Worm (Caenorhabditis elegans) whole organism, late embryonic: ENCODE measurements around the gene C27A2.12.
A peak's percentile ranks its signal among the peaks of the same experiment; 100 is the strongest.

ENCODE experiments used
- elt-2 ChIP-seq: sonication (generic microtip); optimal IDR thresholded peaks from 2 replicates; lab custom pipeline; 2016; ENCODE audit warnings: missing genetic modification reagents, missing genetic modification characterization, missing compliant biosample characterization
- hlh-13 ChIP-seq: fragments of 200-800 bp; sonication (Bioruptor generic); optimal IDR thresholded peaks from 2 replicates; lab custom pipeline; 2018; ENCODE audit warnings: mild to moderate bottlenecking, missing genetic modification characterization, missing compliant biosample characterization
- hlh-30 ChIP-seq: sonication (generic microtip); optimal IDR thresholded peaks from 2 replicates; lab custom pipeline; 2017; ENCODE audit warnings: antibody characterized with exemption, missing genetic modification characterization, missing compliant biosample characterization; ENCODE audit not compliant: insufficient read depth
- pat-9 ChIP-seq: fragments of 200-800 bp; sonication (Bioruptor generic); optimal IDR thresholded peaks from 2 replicates; lab custom pipeline; 2018; ENCODE audit warnings: mild to moderate bottlenecking, missing genetic modification characterization, moderate library complexity, missing compliant biosample characterization
- pqm-1 ChIP-seq: sonication (generic microtip); optimal IDR thresholded peaks from 2 replicates; lab custom pipeline; 2016; ENCODE audit warnings: missing genetic modification characterization, missing compliant biosample characterization
- syd-9 ChIP-seq: sonication (generic microtip); optimal IDR thresholded peaks from 2 replicates; lab custom pipeline; 2016; ENCODE audit warnings: mild to moderate bottlenecking, missing genetic modification characterization, moderate library complexity, missing compliant biosample characterization
- tbx-2 ChIP-seq: sonication (generic microtip); optimal IDR thresholded peaks from 2 replicates; lab custom pipeline; 2016; ENCODE audit warnings: missing genetic modification characterization, missing compliant biosample characterization
- unc-3 ChIP-seq, 2 experiments: fragments of 200-800 bp in 1 of 2; sonication (Bioruptor generic) in 1 of 2; sonication (generic microtip) in 1 of 2; conservative IDR thresholded peaks in 1 of 2; optimal IDR thresholded peaks in 1 of 2; 2 replicates each; pipeline versions ENCODE4 v1.3.6 to Lab custom; 2016 to 2022; ENCODE audit warnings: missing compliant biosample characterization in 2 of 2, missing genetic modification characterization in 2 of 2, missing genetic modification reagents in 1 of 2
- unc-55 ChIP-seq: sonication (generic microtip); optimal IDR thresholded peaks from 2 replicates; lab custom pipeline; 2017; ENCODE audit warnings: missing biosample characterization, missing genetic modification reagents, missing genetic modification characterization

ce11 chrII:5081124-5081913, 23.4 kb upstream of the C27A2.12 start, which contains the start of gene dsh-2:
- TF ChIP-seq pqm-1 (tag; lab: Kevin White, UChicago) (no peak), tbx-2 (peak; percentile 32), syd-9 (tag; lab: Kevin White, UChicago) (no peak), hlh-13 (GFP tag; lab: Kevin White, UChicago) (no peak), unc-3 (GFP tag; conservative IDR thresholded peaks at IDR 0.05; lab: Robert Waterston, UW) (no peak), unc-3 (tag; optimal IDR thresholded peaks at IDR 0.05; lab: Kevin White, UChicago) (no peak), elt-2 (tag; lab: Kevin White, UChicago) (no peak), pat-9 (tag; lab: Kevin White, UChicago) (no peak), hlh-30 (tag; lab: Kevin White, UChicago) (peak; percentile 52), unc-55 (peak; percentile 41)
